Worm (Caenorhabditis elegans) whole organism, young adult: ENCODE results near the gene tag-153.

Experiments
- D2030.7 ChIP-seq: fragments of 200-800 bp; sonication (Bioruptor generic); IDR thresholded peaks from 2 replicates; pipeline ENCODE4 v1.3.6; 2022; ENCODE audit warnings: missing genetic modification reagents, missing genetic modification characterization, missing compliant biosample characterization
- K11D2.4 ChIP-seq: fragments of 200-800 bp; sonication (Bioruptor generic); IDR thresholded peaks from 2 replicates; pipeline ENCODE4 v1.3.6; 2022; ENCODE audit warnings: missing genetic modification reagents, missing genetic modification characterization, missing compliant biosample characterization
- ama-1 ChIP-seq, 3 experiments: fragments of 150-350 bp in 1 of 3; sonication (generic microtip) in 2 of 3; optimal IDR thresholded peaks; 2 replicates each; lab custom pipeline; 2014 to 2018; ENCODE audit warnings: missing biosample characterization in 2 of 3, missing genetic modification characterization in 2 of 3, missing genetic modification reagents in 2 of 3
- attf-3 ChIP-seq: fragments of 200-800 bp; sonication (Bioruptor generic); conservative IDR thresholded peaks from 2 replicates; pipeline ENCODE4 v1.3.6; 2022; ENCODE audit warnings: missing genetic modification reagents, missing genetic modification characterization, missing compliant biosample characterization
- attf-5 ChIP-seq: fragments of 200-800 bp; sonication (Bioruptor generic); optimal IDR thresholded peaks from 2 replicates; lab custom pipeline; 2018; ENCODE audit warnings: mild to moderate bottlenecking, missing genetic modification characterization, missing compliant biosample characterization
- cebp-1 ChIP-seq, 2 experiments: fragments of 200-800 bp in 1 of 2; sonication (Bioruptor generic) in 1 of 2; sonication (generic microtip) in 1 of 2; IDR thresholded peaks in 1 of 2; optimal IDR thresholded peaks in 1 of 2; 2 replicates each; pipeline versions ENCODE4 v1.3.6 to Lab custom; 2017 to 2022; ENCODE audit warnings: missing compliant biosample characterization in 2 of 2, missing genetic modification characterization in 2 of 2, mild to moderate bottlenecking in 1 of 2, missing genetic modification reagents in 1 of 2, moderate library complexity in 1 of 2
- egl-44 ChIP-seq: fragments of 200-800 bp; sonication (Bioruptor generic); IDR thresholded peaks from 2 replicates; pipeline ENCODE4 v1.3.6; 2022; ENCODE audit warnings: missing genetic modification reagents, missing genetic modification characterization, missing compliant biosample characterization
- nfya-2 ChIP-seq: fragments of 200-800 bp; sonication (Bioruptor generic); IDR thresholded peaks from 2 replicates; pipeline ENCODE4 v1.3.6; 2022; ENCODE audit warnings: missing genetic modification reagents, missing genetic modification characterization, missing compliant biosample characterization
- pha-4 ChIP-seq: fragments of 150-350 bp; sonication (generic microtip); optimal IDR thresholded peaks from 2 replicates; lab custom pipeline; 2014; ENCODE audit warnings: missing biosample characterization, missing genetic modification reagents, missing genetic modification characterization

- TF ChIP-seq egl-44 (GFP tag; lab: Robert Waterston, UW) (no peak), nfya-2 (GFP tag; lab: Robert Waterston, UW) (no peak), D2030.7 (GFP tag; lab: Robert Waterston, UW) (no peak), attf-3 (GFP tag; lab: Robert Waterston, UW) (no peak), pha-4 (no peak), attf-5 (GFP tag; lab: Kevin White, UChicago) (no peak), cebp-1 (GFP tag; IDR thresholded peaks at IDR 0.05; lab: Robert Waterston, UW) (no peak), cebp-1 (tag; optimal IDR thresholded peaks at IDR 0.05; lab: Kevin White, UChicago) (no peak), K11D2.4 (GFP tag; lab: Robert Waterston, UW) (no peak), ama-1 (optimal IDR thresholded peaks at IDR 0.05; lab: Kevin White, UChicago) (no peak), ama-1 (GFP tag; optimal IDR thresholded peaks at IDR 0.05; lab: Kevin White, UChicago) (no peak)
These were observed 32.5 kb downstream of the tag-153 start, which contains the start of gene ttr-40 for ce11 chrV:9355371-9355770.
